Fruit fly (Drosophila melanogaster): ENCODE data around the gene ND-20L.

The ND-20L gene

DNA sequence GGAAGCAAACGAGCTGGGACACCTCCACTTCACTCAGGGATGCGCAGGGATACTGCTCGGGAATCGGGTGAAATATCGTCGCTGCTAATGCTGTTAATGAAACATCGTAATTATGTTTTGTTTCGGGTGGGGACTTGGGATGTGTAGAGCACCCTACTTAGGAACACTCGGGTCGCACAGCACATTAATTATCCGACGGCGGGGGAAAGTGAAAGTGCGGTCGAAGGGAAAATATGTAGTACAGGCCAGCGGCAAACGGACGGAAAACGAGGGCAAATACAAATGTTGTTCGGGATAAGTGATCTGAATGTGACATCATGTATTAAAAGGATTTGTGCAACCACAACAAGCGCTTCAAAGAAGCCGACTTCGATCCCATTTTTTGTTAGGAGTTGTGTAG is 4.0 kb upstream of the ND-20L start:
- TF ChIP-seq Jarid2 (GFP tag; optimal IDR thresholded peaks at IDR 0.05) = no peak
- TF ChIP-seq nom (GFP tag; optimal IDR thresholded peaks at IDR 0.05) = no peak
- TF ChIP-seq CG18476 (GFP tag; optimal IDR thresholded peaks at IDR 0.05) = peak; percentile 20
- no peak for TF ChIP-seq chinmo (GFP tag; IDR thresholded peaks at IDR 0.05; ENCODE audit: partially characterized antibody)
- no peak for TF ChIP-seq sr (GFP tag; IDR thresholded peaks at IDR 0.05)
- peak; percentile 51 for TF ChIP-seq Blimp-1 (GFP tag; optimal IDR thresholded peaks at IDR 0.05)
- TF ChIP-seq twi (tag; optimal IDR thresholded peaks at IDR 0.05) = peak; percentile 25
- peak; percentile 26 for TF ChIP-seq hth (optimal IDR thresholded peaks at IDR 0.05)
- TF ChIP-seq jumu (GFP tag; optimal IDR thresholded peaks at IDR 0.05) = no peak
- 0 out of 2 replicates have a peak, but pooled peaks have one; percentile 17 for TF ChIP-seq crol (GFP tag; IDR thresholded peaks at IDR 0.05)
- no peak for TF ChIP-seq Trl (optimal IDR thresholded peaks at IDR 0.05)
- no peak for TF ChIP-seq Trl (GFP tag; optimal IDR thresholded peaks at IDR 0.05)
- TF ChIP-seq CG33213 (GFP tag; optimal IDR thresholded peaks at IDR 0.05) = no peak
- TF ChIP-seq CG10274 (GFP tag; optimal IDR thresholded peaks at IDR 0.05) = peak; percentile 63
- TF ChIP-seq sens (GFP tag) = peak; percentile 67

DNA sequence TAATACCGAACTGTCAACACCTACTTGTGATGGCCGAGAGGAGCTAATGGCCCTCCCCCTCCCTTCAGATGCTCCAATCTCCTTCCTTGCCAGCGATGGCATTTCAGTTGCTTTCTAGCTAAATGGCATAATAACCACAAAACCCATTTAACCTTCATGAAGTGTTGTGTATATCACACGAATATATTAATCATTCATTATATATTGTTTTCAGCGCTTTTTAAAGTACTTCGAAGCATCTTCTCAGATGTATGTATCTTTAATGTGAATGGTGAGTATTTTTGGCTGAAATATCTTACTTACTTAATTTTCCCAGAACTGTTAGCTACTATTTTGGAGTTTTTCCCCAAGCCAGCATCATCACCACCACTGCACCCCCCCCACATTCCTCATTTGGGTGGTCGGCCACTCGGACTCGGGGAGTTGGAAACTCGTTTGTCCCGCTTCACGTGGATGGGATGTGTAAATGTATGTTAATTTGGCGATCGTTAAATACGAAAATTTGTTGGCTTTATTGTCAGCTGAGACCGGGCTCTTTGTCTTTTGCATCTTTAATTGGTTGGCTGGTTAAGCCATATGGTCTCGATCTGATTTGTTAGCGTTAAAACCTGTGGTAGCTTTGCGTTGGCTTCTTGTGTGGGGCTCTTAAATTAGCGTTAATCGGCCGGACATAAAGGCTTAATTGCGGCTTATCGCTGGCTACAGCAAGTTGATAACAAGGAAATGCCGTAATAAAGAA is 3.0 kb upstream of the ND-20L start:
- TF ChIP-seq CG5953 (GFP tag; IDR thresholded peaks at IDR 0.05) = no peak
- TF ChIP-seq chinmo (GFP tag; IDR thresholded peaks at IDR 0.05; ENCODE audit: partially characterized antibody) = peak; percentile 68; the same call in 1 of the 4 replicates
- TF ChIP-seq Vsx1 (GFP tag; optimal IDR thresholded peaks at IDR 0.05) = peak; percentile 36
- TF ChIP-seq oc (tag; optimal IDR thresholded peaks at IDR 0.05) = peak; percentile 60
- peak; percentile 87 for TF ChIP-seq vvl (GFP tag; IDR thresholded peaks at IDR 0.05)
- no peak for TF ChIP-seq CG14014 (GFP tag; IDR thresholded peaks at IDR 0.05)
- TF ChIP-seq B-H1 (GFP tag; IDR thresholded peaks at IDR 0.05) = no peak
- TF ChIP-seq abd-A (tag; optimal IDR thresholded peaks at IDR 0.05) = peak; percentile 96
- TF ChIP-seq run (tag; optimal IDR thresholded peaks at IDR 0.05) = peak; percentile 37
- no peak for TF ChIP-seq Oaz (GFP tag; IDR thresholded peaks at IDR 0.05)
- no peak for TF ChIP-seq schlank (tag; optimal IDR thresholded peaks at IDR 0.05)
- TF ChIP-seq Awh (GFP tag; IDR thresholded peaks at IDR 0.05) = peak; percentile 95
- no peak for TF ChIP-seq seq (GFP tag; IDR thresholded peaks at IDR 0.05)
- TF ChIP-seq crol (GFP tag; IDR thresholded peaks at IDR 0.05) = peak; percentile 54
- TF ChIP-seq CG15269 (tag; optimal IDR thresholded peaks at IDR 0.05) = peak; percentile 0
- TF ChIP-seq Nf-YC (tag; optimal IDR thresholded peaks at IDR 0.05) = peak; percentile 16
- TF ChIP-seq CG12769 (tag; optimal IDR thresholded peaks at IDR 0.05) = peak; percentile 51
- TF ChIP-seq Med (GFP tag) = peak; percentile 4
- TF ChIP-seq Sry-β (GFP tag; optimal IDR thresholded peaks at IDR 0.05) = peak; percentile 88
- TF ChIP-seq row (GFP tag; IDR thresholded peaks at IDR 0.05) = peak; percentile 55
- no peak for TF ChIP-seq CG11247 (GFP tag; IDR thresholded peaks at IDR 0.05)
- no peak for TF ChIP-seq ham (GFP tag; IDR thresholded peaks at IDR 0.05)
- TF ChIP-seq sd (tag; optimal IDR thresholded peaks at IDR 0.05) = peak; percentile 50

DNA sequence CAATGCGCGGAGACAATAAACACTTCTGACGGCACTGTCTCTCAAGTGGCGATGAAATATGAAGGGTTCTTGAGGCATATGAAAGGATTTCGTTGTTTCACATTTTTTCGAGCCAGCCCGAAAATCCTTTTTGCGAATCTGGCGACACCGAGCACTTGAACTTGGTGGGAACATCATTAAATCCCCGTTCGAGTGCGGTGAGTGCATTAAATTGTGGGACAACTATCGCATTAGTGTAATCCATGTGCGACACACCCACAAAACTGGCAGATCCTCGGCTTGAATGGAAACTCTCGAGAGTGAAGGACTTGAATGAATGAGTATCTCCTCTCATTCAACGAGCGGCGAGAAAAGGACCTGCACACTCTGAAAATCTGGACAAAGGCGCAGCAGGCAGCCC is 1.2 kb downstream of the ND-20L start:
- TF ChIP-seq pita (GFP tag; optimal IDR thresholded peaks at IDR 0.05) (no peak), twi (tag; optimal IDR thresholded peaks at IDR 0.05) (peak; percentile 9), Aef1 (GFP tag; IDR thresholded peaks at IDR 0.05) (no peak), tll (GFP tag; optimal IDR thresholded peaks at IDR 0.05) (peak in 1 of 2 experiments; percentile 81), CG15696 (tag; optimal IDR thresholded peaks at IDR 0.05) (no peak), kay (GFP tag; optimal IDR thresholded peaks at IDR 0.05) (no peak), tin (GFP tag; optimal IDR thresholded peaks at IDR 0.05) (no peak), Jarid2 (GFP tag; optimal IDR thresholded peaks at IDR 0.05) (no peak), Bdp1 (GFP tag; optimal IDR thresholded peaks at IDR 0.05) (no peak), zen (tag; optimal IDR thresholded peaks at IDR 0.05) (peak; percentile 38), D (optimal IDR thresholded peaks at IDR 0.05) (peak; percentile 82), D (GFP tag; optimal IDR thresholded peaks at IDR 0.05) (no peak)
